Worm (Caenorhabditis elegans) whole organism, L3 larva: Measurements from ENCODE around the gene sluh-7.
A peak's percentile ranks its signal among the peaks of the same experiment; 100 is the strongest.

Source experiments
- ZK546.5 ChIP-seq: sonication (generic microtip); optimal IDR thresholded peaks from 2 replicates; lab custom pipeline; 2017; ENCODE audit warnings: missing biosample characterization, missing genetic modification characterization
- aly-2 ChIP-seq: fragments of 150-350 bp; optimal IDR thresholded peaks from 2 replicates; lab custom pipeline; 2014; ENCODE audit warnings: missing biosample characterization, missing genetic modification characterization
- ceh-16 ChIP-seq: sonication (generic microtip); optimal IDR thresholded peaks from 2 replicates; lab custom pipeline; 2017; ENCODE audit warnings: missing biosample characterization, missing genetic modification characterization
- ceh-28 ChIP-seq: fragments of 150-350 bp; optimal IDR thresholded peaks from 2 replicates; lab custom pipeline; 2014; ENCODE audit warnings: missing biosample characterization, missing genetic modification reagents, missing genetic modification characterization
- ceh-82 ChIP-seq: fragments of 150-350 bp; optimal IDR thresholded peaks from 2 replicates; lab custom pipeline; 2014; ENCODE audit warnings: missing biosample characterization, missing genetic modification characterization
- daf-12 ChIP-seq: fragments of 150-350 bp; optimal IDR thresholded peaks from 2 replicates; lab custom pipeline; 2014; ENCODE audit warnings: missing biosample characterization, missing genetic modification reagents, missing genetic modification characterization
- egl-27 ChIP-seq: sonication (generic microtip); optimal IDR thresholded peaks from 4 replicates; lab custom pipeline; 2017; ENCODE audit warnings: missing biosample characterization, missing genetic modification reagents, missing genetic modification characterization
- egl-5 ChIP-seq: fragments of 150-350 bp; optimal IDR thresholded peaks from 2 replicates; lab custom pipeline; 2017; ENCODE audit warnings: missing biosample characterization, missing genetic modification reagents, missing genetic modification characterization, inconsistent platforms
- elt-1 ChIP-seq: fragments of 150-350 bp; optimal IDR thresholded peaks from 2 replicates; lab custom pipeline; 2014; ENCODE audit warnings: missing biosample characterization, missing genetic modification characterization
- elt-2 ChIP-seq: sonication (generic microtip); optimal IDR thresholded peaks from 2 replicates; lab custom pipeline; 2016; ENCODE audit warnings: missing genetic modification reagents, mild to moderate bottlenecking, missing genetic modification characterization, missing compliant biosample characterization
- elt-3 ChIP-seq, 3 experiments: fragments of 150-350 bp in 1 of 3; sonication (generic microtip) in 2 of 3; optimal IDR thresholded peaks; 2 replicates in 2 of 3; 4 replicates in 1 of 3; lab custom pipeline; 2014 to 2017; ENCODE audit warnings: missing biosample characterization in 3 of 3, missing genetic modification characterization in 3 of 3
- fkh-10 ChIP-seq: sonication (generic microtip); optimal IDR thresholded peaks from 2 replicates; lab custom pipeline; 2017; ENCODE audit warnings: missing biosample characterization, missing genetic modification reagents, missing genetic modification characterization
- fkh-2 ChIP-seq: fragments of 150-350 bp; optimal IDR thresholded peaks from 2 replicates; lab custom pipeline; 2014; ENCODE audit warnings: missing biosample characterization, missing genetic modification reagents, missing genetic modification characterization
- hmg-11 ChIP-seq: sonication (generic microtip); optimal IDR thresholded peaks from 2 replicates; lab custom pipeline; 2016; ENCODE audit warnings: missing genetic modification characterization, missing compliant biosample characterization
- jun-1 ChIP-seq: fragments of 150-350 bp; optimal IDR thresholded peaks from 2 replicates; lab custom pipeline; 2014; ENCODE audit warnings: missing biosample characterization, missing genetic modification reagents, missing genetic modification characterization
- lin-15B ChIP-seq: fragments of 150-350 bp; optimal IDR thresholded peaks from 2 replicates; lab custom pipeline; 2014; ENCODE audit warnings: missing biosample characterization, missing genetic modification characterization
- lin-39 ChIP-seq: fragments of 150-350 bp; optimal IDR thresholded peaks from 2 replicates; lab custom pipeline; 2018; ENCODE audit warnings: missing biosample characterization, missing genetic modification reagents, missing genetic modification characterization
- lsy-12 ChIP-seq: sonication (generic microtip); optimal IDR thresholded peaks from 2 replicates; lab custom pipeline; 2016; ENCODE audit warnings: mild to moderate bottlenecking, missing genetic modification characterization, missing compliant biosample characterization
- mdl-1 ChIP-seq: fragments of 150-350 bp; optimal IDR thresholded peaks from 2 replicates; lab custom pipeline; 2014; ENCODE audit warnings: missing biosample characterization, missing genetic modification characterization
- mml-1 ChIP-seq: fragments of 150-350 bp; sonication (generic microtip); optimal IDR thresholded peaks from 3 replicates; lab custom pipeline; 2014; ENCODE audit warnings: missing biosample characterization, missing genetic modification characterization
- nfya-1 ChIP-seq: sonication (generic microtip); optimal IDR thresholded peaks from 2 replicates; lab custom pipeline; 2017; ENCODE audit warnings: missing genetic modification characterization, mild to moderate bottlenecking, missing compliant biosample characterization, antibody characterized with exemption, moderate library complexity; ENCODE audit not compliant: insufficient read depth
- nhr-11 ChIP-seq: fragments of 150-350 bp; optimal IDR thresholded peaks from 2 replicates; lab custom pipeline; 2014; ENCODE audit warnings: missing biosample characterization, missing genetic modification characterization
- nhr-12 ChIP-seq: fragments of 150-350 bp; optimal IDR thresholded peaks from 2 replicates; lab custom pipeline; 2014; ENCODE audit warnings: missing biosample characterization, missing genetic modification characterization
- nhr-23 ChIP-seq: fragments of 150-350 bp; optimal IDR thresholded peaks from 2 replicates; lab custom pipeline; 2014; ENCODE audit warnings: missing biosample characterization, missing genetic modification reagents, missing genetic modification characterization
- nhr-237 ChIP-seq: fragments of 150-350 bp; optimal IDR thresholded peaks from 2 replicates; lab custom pipeline; 2014; ENCODE audit warnings: missing biosample characterization, missing genetic modification characterization
- nhr-43 ChIP-seq: sonication (generic microtip); optimal IDR thresholded peaks from 2 replicates; lab custom pipeline; 2016; ENCODE audit warnings: mild to moderate bottlenecking, missing genetic modification characterization, missing compliant biosample characterization; ENCODE audit not compliant: poor library complexity, severe bottlenecking
- nhr-67 ChIP-seq: fragments of 150-350 bp; optimal IDR thresholded peaks from 2 replicates; lab custom pipeline; 2014; ENCODE audit warnings: missing biosample characterization, missing genetic modification characterization
- nhr-76 ChIP-seq: fragments of 150-350 bp; sonication (generic microtip); optimal IDR thresholded peaks from 5 replicates; lab custom pipeline; 2014; ENCODE audit warnings: missing biosample characterization, missing genetic modification characterization
- pha-4 ChIP-seq: fragments of 150-350 bp; optimal IDR thresholded peaks from 2 replicates; lab custom pipeline; 2014; ENCODE audit warnings: missing biosample characterization, missing genetic modification reagents, missing genetic modification characterization
- pqm-1 ChIP-seq: fragments of 150-350 bp; optimal IDR thresholded peaks from 2 replicates; lab custom pipeline; 2017; ENCODE audit warnings: missing biosample characterization, missing genetic modification characterization, inconsistent platforms
- sea-2 ChIP-seq: fragments of 150-350 bp; sonication (generic microtip); optimal IDR thresholded peaks from 4 replicates; lab custom pipeline; 2014; ENCODE audit warnings: missing biosample characterization, missing genetic modification reagents, missing genetic modification characterization
- snpc-4 ChIP-seq: fragments of 150-350 bp; optimal IDR thresholded peaks from 2 replicates; lab custom pipeline; 2014; ENCODE audit warnings: missing biosample characterization, missing genetic modification characterization
- tbx-2 ChIP-seq: sonication (generic microtip); optimal IDR thresholded peaks from 2 replicates; lab custom pipeline; 2016; ENCODE audit warnings: mild to moderate bottlenecking, missing genetic modification characterization, missing compliant biosample characterization
- unc-39 ChIP-seq: sonication (generic microtip); optimal IDR thresholded peaks from 4 replicates; lab custom pipeline; 2017; ENCODE audit warnings: missing biosample characterization, missing genetic modification characterization
- zag-1 ChIP-seq: fragments of 150-350 bp; optimal IDR thresholded peaks from 2 replicates; lab custom pipeline; 2014; ENCODE audit warnings: missing biosample characterization, missing genetic modification characterization
- ztf-11 ChIP-seq: fragments of 150-350 bp; optimal IDR thresholded peaks from 2 replicates; lab custom pipeline; 2014; ENCODE audit warnings: missing biosample characterization, missing genetic modification characterization
- ztf-4 ChIP-seq: fragments of 150-350 bp; optimal IDR thresholded peaks from 2 replicates; lab custom pipeline; 2014; ENCODE audit warnings: missing biosample characterization, missing genetic modification characterization

sluh-7 gene

ce11 chrV:10379293-10379692 is 23.7 kb upstream of the sluh-7 start, which contains the start of gene AC3.12:
TSS of gene AC3.12 (minus strand) at chrV:10379393.
- TF ChIP-seq fkh-10 (GFP tag; lab: Kevin White, UChicago) (no peak), mdl-1 (no peak), ceh-28 (tag; lab: Kevin White, UChicago) (no peak), daf-12 (no peak), unc-39 (tag; lab: Kevin White, UChicago) (no peak), zag-1 (tag; lab: Kevin White, UChicago) (no peak), fkh-2 (no peak), hmg-11 (tag; lab: Kevin White, UChicago) (no peak), elt-2 (tag; lab: Kevin White, UChicago) (no peak)
- TF ChIP-seq, all 47 proteins: peak for 0

ce11 chrV:10371951-10372350 is 16.3 kb upstream of the sluh-7 start, which contains the start of gene ugt-49:
TSS of gene ugt-49 (plus strand) at chrV:10372321.
- TF ChIP-seq nhr-67 (tag; lab: Kevin White, UChicago) (no peak), pqm-1 (peak; percentile 40), pha-4 (tag; lab: Kevin White, UChicago) (peak; percentile 23), elt-2 (tag; lab: Kevin White, UChicago) (peak; percentile 63)

- TF ChIP-seq elt-1 (tag; lab: Kevin White, UChicago), result no peak
- TF ChIP-seq hmg-11 (tag; lab: Kevin White, UChicago), result no peak
- no peak for TF ChIP-seq fkh-10 (GFP tag; lab: Kevin White, UChicago)
- no peak for TF ChIP-seq ZK546.5
- no peak for TF ChIP-seq egl-5 (tag; lab: Kevin White, UChicago)
- no peak for TF ChIP-seq lin-15B
- TF ChIP-seq nhr-237 (tag; lab: Kevin White, UChicago), result no peak
- TF ChIP-seq lsy-12 (tag; lab: Kevin White, UChicago), result no peak
- no peak for TF ChIP-seq mml-1
- TF ChIP-seq pqm-1, result peak; percentile 40
- no peak for TF ChIP-seq mdl-1
- TF ChIP-seq zag-1 (tag; lab: Kevin White, UChicago), result no peak
- no peak for TF ChIP-seq sea-2 (GFP tag; lab: Kevin White, UChicago)
- peak; percentile 45 for TF ChIP-seq jun-1 (tag; lab: Kevin White, UChicago)
- no peak for TF ChIP-seq nfya-1 (tag; lab: Kevin White, UChicago)
- TF ChIP-seq elt-2 (tag; lab: Kevin White, UChicago), result peak; percentile 84
- TF ChIP-seq aly-2 (tag; lab: Kevin White, UChicago), result no peak
- no peak for TF ChIP-seq lin-39 (tag; lab: Kevin White, UChicago)
These were observed 15.6 kb upstream of the sluh-7 start for ce11 chrV:10371177-10371576.

- no peak for TF ChIP-seq zag-1 (tag; lab: Kevin White, UChicago)
- TF ChIP-seq elt-3 (tag; optimal IDR thresholded peaks at IDR 0.05; lab: Kevin White, UChicago), result no peak
- no peak for TF ChIP-seq nhr-76 (tag; lab: Kevin White, UChicago)
- no peak for TF ChIP-seq fkh-10 (GFP tag; lab: Kevin White, UChicago)
- TF ChIP-seq sea-2 (GFP tag; lab: Kevin White, UChicago), result no peak
- TF ChIP-seq tbx-2 (tag; lab: Kevin White, UChicago), result no peak
- no peak for TF ChIP-seq jun-1 (tag; lab: Kevin White, UChicago)
- no peak for TF ChIP-seq snpc-4 (tag; lab: Kevin White, UChicago)
- no peak for TF ChIP-seq nhr-11 (tag; lab: Kevin White, UChicago)
- no peak for TF ChIP-seq ceh-82 (tag; lab: Kevin White, UChicago)
- TF ChIP-seq ceh-16 (tag; lab: Kevin White, UChicago), result no peak
- TF ChIP-seq mdl-1, result no peak
- no peak for TF ChIP-seq lsy-12 (tag; lab: Kevin White, UChicago)
- no peak for TF ChIP-seq hmg-11 (tag; lab: Kevin White, UChicago)
- no peak for TF ChIP-seq ceh-28 (tag; lab: Kevin White, UChicago)
- TF ChIP-seq pha-4 (tag; lab: Kevin White, UChicago), result no peak
- TF ChIP-seq egl-5 (tag; lab: Kevin White, UChicago), result no peak
- no peak for TF ChIP-seq ztf-11 (tag; lab: Kevin White, UChicago)
- no peak for TF ChIP-seq egl-27 (tag; lab: Kevin White, UChicago)
These were observed 12.6 kb upstream of the sluh-7 start, which contains the start of gene sri-20 for ce11 chrV:10368256-10368655. TSS of gene sri-20 (plus strand) at chrV:10368556.

- no peak for TF ChIP-seq daf-12
- no peak for TF ChIP-seq nhr-76 (tag; lab: Kevin White, UChicago)
- no peak for TF ChIP-seq pqm-1
- no peak for TF ChIP-seq elt-1 (tag; lab: Kevin White, UChicago)
- no peak for TF ChIP-seq tbx-2 (tag; lab: Kevin White, UChicago)
- no peak for TF ChIP-seq lsy-12 (tag; lab: Kevin White, UChicago)
- TF ChIP-seq ztf-4, result no peak
- no peak for TF ChIP-seq egl-27 (tag; lab: Kevin White, UChicago)
- TF ChIP-seq nhr-43, result no peak
- TF ChIP-seq ZK546.5, result no peak
- no peak for TF ChIP-seq nhr-23 (tag; lab: Kevin White, UChicago)
- TF ChIP-seq ztf-11 (tag; lab: Kevin White, UChicago), result no peak
- TF ChIP-seq nhr-12 (tag; lab: Kevin White, UChicago), result no peak
- TF ChIP-seq hmg-11 (tag; lab: Kevin White, UChicago), result no peak
These were observed 8.2 kb upstream of the sluh-7 start for ce11 chrV:10363834-10364233.
